Fruit fly (Drosophila melanogaster): ENCODE measurements around the gene CG16989.

CG16989 gene

DNA sequence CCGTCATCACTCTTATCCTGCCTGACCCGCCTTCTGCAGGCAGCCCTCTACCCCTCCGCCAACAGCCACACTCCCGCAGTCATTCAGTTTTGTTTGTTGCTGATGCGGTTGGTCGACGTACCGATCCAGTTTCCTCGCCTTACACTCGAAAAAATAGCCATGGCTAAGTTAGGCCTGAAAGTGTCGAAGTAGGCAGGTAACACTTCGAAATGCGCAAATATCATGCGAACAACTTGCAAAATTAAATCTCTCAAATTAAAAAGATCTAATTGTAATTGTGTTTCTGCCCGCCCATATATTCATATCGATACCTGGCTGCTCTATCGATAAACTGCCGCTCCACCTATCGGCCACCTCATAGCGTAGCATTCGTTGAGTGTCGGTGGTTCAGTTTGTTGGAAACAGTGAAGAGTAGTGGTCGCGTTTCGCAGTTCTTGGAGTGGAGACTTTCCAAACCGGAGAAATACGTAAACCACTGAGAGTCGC, 23.3 kb upstream of the CG16989 start, which contains the start of gene fz3 (continued):
- TF ChIP-seq maf-S (GFP tag; optimal IDR thresholded peaks at IDR 0.05) (no peak), NK7.1 (GFP tag; optimal IDR thresholded peaks at IDR 0.05) (no peak), croc (GFP tag; conservative IDR thresholded peaks at IDR 0.05) (no peak), CG12659 (GFP tag; optimal IDR thresholded peaks at IDR 0.05) (peak; percentile 53), CG12744 (GFP tag; optimal IDR thresholded peaks at IDR 0.05) (no peak), CG7271 (tag; optimal IDR thresholded peaks at IDR 0.05) (no peak), Eip74EF (GFP tag; optimal IDR thresholded peaks at IDR 0.05) (no peak), CG9437 (GFP tag; optimal IDR thresholded peaks at IDR 0.05) (peak; percentile 65), E2f2 (GFP tag; IDR thresholded peaks at IDR 0.05) (peak; percentile 75), CG4404 (GFP tag; IDR thresholded peaks at IDR 0.05) (no peak), mld (GFP tag; IDR thresholded peaks at IDR 0.05; ENCODE audit: partially characterized antibody) (peak; percentile 61; the same call in 2 of the 3 replicates), Mad (GFP tag; optimal IDR thresholded peaks at IDR 0.05) (no peak), CG5180 (GFP tag; optimal IDR thresholded peaks at IDR 0.05) (no peak), CG8924 (tag; optimal IDR thresholded peaks at IDR 0.05) (no peak), Gug (GFP tag; IDR thresholded peaks at IDR 0.05) (no peak), CG12942 (GFP tag; optimal IDR thresholded peaks at IDR 0.05) (no peak), her (GFP tag; optimal IDR thresholded peaks at IDR 0.05) (no peak), CG15601 (tag; optimal IDR thresholded peaks at IDR 0.05) (peak; percentile 23), CTCF (GFP tag; optimal IDR thresholded peaks at IDR 0.05) (peak; percentile 88), h (optimal IDR thresholded peaks at IDR 0.05) (no peak), CG6654 (GFP tag; optimal IDR thresholded peaks at IDR 0.05) (no peak), Nf-YC (tag; optimal IDR thresholded peaks at IDR 0.05) (peak; percentile 35), CG17328 (GFP tag; IDR thresholded peaks at IDR 0.05) (no peak), lola (GFP tag; optimal IDR thresholded peaks at IDR 0.05) (no peak), Dip3 (GFP tag; optimal IDR thresholded peaks at IDR 0.05) (no peak), Sry-β (GFP tag; optimal IDR thresholded peaks at IDR 0.05) (peak; percentile 9), Fer2 (tag; optimal IDR thresholded peaks at IDR 0.05) (no peak), Adf1 (GFP tag; IDR thresholded peaks at IDR 0.05) (no peak), CG2202 (tag; optimal IDR thresholded peaks at IDR 0.05) (no peak), CG8359 (GFP tag; optimal IDR thresholded peaks at IDR 0.05; ENCODE audit: borderline replicate concordance) (no peak), eve (GFP tag; optimal IDR thresholded peaks at IDR 0.05) (no peak), E2f1 (GFP tag; IDR thresholded peaks at IDR 0.05) (no peak), CG14441 (GFP tag; IDR thresholded peaks at IDR 0.05) (no peak), CG9609 (GFP tag; optimal IDR thresholded peaks at IDR 0.05) (no peak), cwo (GFP tag; optimal IDR thresholded peaks at IDR 0.05) (no peak), sqz (GFP tag; optimal IDR thresholded peaks at IDR 0.05) (peak; percentile 21), Hmr (GFP tag; optimal IDR thresholded peaks at IDR 0.05) (peak; percentile 27), gro (GFP tag; optimal IDR thresholded peaks at IDR 0.05) (no peak), Lim3 (GFP tag; IDR thresholded peaks at IDR 0.05) (no peak), CG7839 (tag; optimal IDR thresholded peaks at IDR 0.05) (peak; percentile 21), bigmax (GFP tag; optimal IDR thresholded peaks at IDR 0.05) (peak; percentile 17), Optix (GFP tag; IDR thresholded peaks at IDR 0.05) (no peak), stc (GFP tag; IDR thresholded peaks at IDR 0.05) (no peak), HmgZ (tag; optimal IDR thresholded peaks at IDR 0.05) (peak; percentile 41), unpg (GFP tag; optimal IDR thresholded peaks at IDR 0.05) (peak; percentile 41), dpn (GFP tag; optimal IDR thresholded peaks at IDR 0.05) (no peak), CG30431 (GFP tag; optimal IDR thresholded peaks at IDR 0.05) (no peak), CG4424 (GFP tag; optimal IDR thresholded peaks at IDR 0.05) (no peak), Nf-YB (GFP tag; optimal IDR thresholded peaks at IDR 0.05) (peak; percentile 1), MESR4 (GFP tag; optimal IDR thresholded peaks at IDR 0.05) (peak; percentile 9), Jarid2 (GFP tag; optimal IDR thresholded peaks at IDR 0.05) (peak; percentile 91), CG11695 (GFP tag; IDR thresholded peaks at IDR 0.05) (no peak)
